Worm (Caenorhabditis elegans) whole organism, young adult: ENCODE data around the gene Y116A8C.25.

Source experiments
- B0035.1 ChIP-seq: sonication (generic microtip); optimal IDR thresholded peaks from 2 replicates; lab custom pipeline; 2016; ENCODE audit warnings: missing genetic modification characterization, mild to moderate bottlenecking, missing compliant biosample characterization, missing genotype, missing genetic modification reagents
- B0336.3 ChIP-seq: fragments of 200-800 bp; sonication (Bioruptor generic); IDR thresholded peaks from 2 replicates; pipeline ENCODE4 v1.3.6; 2022; ENCODE audit warnings: missing genetic modification characterization, missing compliant biosample characterization
- F10E7.11 ChIP-seq: sonication (generic microtip); optimal IDR thresholded peaks from 2 replicates; lab custom pipeline; 2017; ENCODE audit warnings: mild to moderate bottlenecking, missing genetic modification characterization, moderate library complexity, missing compliant biosample characterization
- F33H1.4 ChIP-seq: fragments of 200-800 bp; sonication (Bioruptor generic); IDR thresholded peaks from 2 replicates; pipeline ENCODE4 v1.3.6; 2022; ENCODE audit warnings: missing genetic modification reagents, missing genetic modification characterization, missing compliant biosample characterization
- K12H6.12 ChIP-seq: fragments of 200-800 bp; sonication (Bioruptor generic); optimal IDR thresholded peaks from 2 replicates; lab custom pipeline; 2018; ENCODE audit warnings: mild to moderate bottlenecking, missing genetic modification characterization, missing compliant biosample characterization
- T26A5.8 ChIP-seq: sonication (generic microtip); optimal IDR thresholded peaks from 2 replicates; lab custom pipeline; 2016; ENCODE audit warnings: missing genetic modification characterization, missing compliant biosample characterization
- Y53F4B.3 ChIP-seq: fragments of 200-800 bp; sonication (Bioruptor generic); IDR thresholded peaks from 2 replicates; pipeline ENCODE4 v1.3.6; 2022; ENCODE audit warnings: missing genetic modification reagents, missing genetic modification characterization, missing compliant biosample characterization
- Y56A3A.18 ChIP-seq: fragments of 200-800 bp; sonication (Bioruptor generic); IDR thresholded peaks from 2 replicates; pipeline ENCODE4 v1.3.6; 2022; ENCODE audit warnings: missing genetic modification reagents, missing genetic modification characterization, missing compliant biosample characterization
- Y95B8A.8 ChIP-seq: fragments of 200-800 bp; sonication (Bioruptor generic); IDR thresholded peaks from 2 replicates; pipeline ENCODE4 v1.3.6; 2022; ENCODE audit warnings: missing genetic modification reagents, missing genetic modification characterization, missing compliant biosample characterization
- athp-1 ChIP-seq: sonication (generic microtip); optimal IDR thresholded peaks from 2 replicates; lab custom pipeline; 2017; ENCODE audit warnings: mild to moderate bottlenecking, missing genetic modification characterization, missing compliant biosample characterization
- attf-5 ChIP-seq: fragments of 200-800 bp; sonication (Bioruptor generic); optimal IDR thresholded peaks from 2 replicates; lab custom pipeline; 2018; ENCODE audit warnings: mild to moderate bottlenecking, missing genetic modification characterization, missing compliant biosample characterization
- attf-6 ChIP-seq: fragments of 200-800 bp; sonication (Bioruptor generic); IDR thresholded peaks from 2 replicates; pipeline ENCODE4 v1.3.6; 2022; ENCODE audit warnings: missing genetic modification reagents, missing genetic modification characterization, missing compliant biosample characterization
- ccch-3 ChIP-seq: fragments of 200-800 bp; sonication (Bioruptor generic); optimal IDR thresholded peaks from 2 replicates; lab custom pipeline; 2018; ENCODE audit warnings: mild to moderate bottlenecking, missing genetic modification characterization, missing compliant biosample characterization
- cebp-2 ChIP-seq: fragments of 200-800 bp; sonication (Bioruptor generic); IDR thresholded peaks from 2 replicates; pipeline ENCODE4 v1.3.6; 2022; ENCODE audit warnings: missing genetic modification characterization, missing compliant biosample characterization
- ceh-100 ChIP-seq: fragments of 200-800 bp; sonication (Bioruptor generic); IDR thresholded peaks from 2 replicates; pipeline ENCODE4 v1.3.6; 2022; ENCODE audit warnings: missing genetic modification reagents, missing genetic modification characterization, missing compliant biosample characterization
- ceh-58 ChIP-seq: fragments of 200-800 bp; sonication (Bioruptor generic); IDR thresholded peaks from 2 replicates; pipeline ENCODE4 v1.3.6; 2022; ENCODE audit warnings: missing genetic modification characterization, missing compliant biosample characterization
- die-1 ChIP-seq: sonication (generic microtip); optimal IDR thresholded peaks from 2 replicates; lab custom pipeline; 2016; ENCODE audit warnings: missing genotype, mild to moderate bottlenecking, missing genetic modification characterization, missing compliant biosample characterization
- dox-1 ChIP-seq: fragments of 200-800 bp; sonication (Bioruptor generic); IDR thresholded peaks from 2 replicates; pipeline ENCODE4 v1.3.6; 2022; ENCODE audit warnings: missing genetic modification reagents, missing genetic modification characterization, missing compliant biosample characterization
- dpl-1 ChIP-seq: fragments of 150-350 bp; optimal IDR thresholded peaks from 2 replicates; lab custom pipeline; 2014; ENCODE audit warnings: missing biosample characterization, missing genetic modification reagents, missing genetic modification characterization
- efl-1 ChIP-seq: fragments of 150-350 bp; optimal IDR thresholded peaks from 2 replicates; lab custom pipeline; 2014; ENCODE audit warnings: missing biosample characterization, missing genetic modification reagents, missing genetic modification characterization
- egl-44 ChIP-seq: fragments of 200-800 bp; sonication (Bioruptor generic); IDR thresholded peaks from 2 replicates; pipeline ENCODE4 v1.3.6; 2022; ENCODE audit warnings: missing genetic modification reagents, missing genetic modification characterization, missing compliant biosample characterization
- ets-4 ChIP-seq: fragments of 200-800 bp; sonication (Bioruptor generic); optimal IDR thresholded peaks from 2 replicates; lab custom pipeline; 2018; ENCODE audit warnings: mild to moderate bottlenecking, missing genetic modification characterization, missing compliant biosample characterization
- fkh-3 ChIP-seq: sonication (generic microtip); optimal IDR thresholded peaks from 2 replicates; lab custom pipeline; 2016; ENCODE audit warnings: mild to moderate bottlenecking, missing genetic modification characterization, missing compliant biosample characterization
- him-1 ChIP-seq: sonication (generic microtip); optimal IDR thresholded peaks from 2 replicates; lab custom pipeline; 2016; ENCODE audit warnings: missing genotype, missing genetic modification reagents, missing genetic modification characterization, missing compliant biosample characterization
- hlh-12 ChIP-seq: sonication (generic microtip); optimal IDR thresholded peaks from 2 replicates; lab custom pipeline; 2016; ENCODE audit warnings: missing genetic modification characterization, missing compliant biosample characterization
- hlh-26 ChIP-seq: fragments of 200-800 bp; sonication (Bioruptor generic); conservative IDR thresholded peaks from 2 replicates; pipeline ENCODE4 v1.3.6; 2022; ENCODE audit warnings: missing genetic modification reagents, missing genetic modification characterization, missing compliant biosample characterization
- hmg-1.2 ChIP-seq: fragments of 200-800 bp; sonication (Bioruptor generic); IDR thresholded peaks from 2 replicates; pipeline ENCODE4 v1.3.6; 2022; ENCODE audit warnings: missing genetic modification reagents, missing genetic modification characterization, missing compliant biosample characterization
- lin-40 ChIP-seq: sonication (generic microtip); optimal IDR thresholded peaks from 2 replicates; lab custom pipeline; 2016; ENCODE audit warnings: missing genetic modification characterization, mild to moderate bottlenecking, missing compliant biosample characterization, missing genotype, missing genetic modification reagents
- lir-1 ChIP-seq: fragments of 200-800 bp; sonication (Bioruptor generic); conservative IDR thresholded peaks from 2 replicates; pipeline ENCODE4 v1.3.6; 2022; ENCODE audit warnings: missing genetic modification reagents, missing genetic modification characterization, missing compliant biosample characterization
- lsy-27 ChIP-seq: sonication (generic microtip); optimal IDR thresholded peaks from 2 replicates; lab custom pipeline; 2017; ENCODE audit warnings: missing genetic modification characterization, mild to moderate bottlenecking, missing compliant biosample characterization, antibody characterized with exemption, missing genotype, borderline replicate concordance; ENCODE audit not compliant: insufficient read depth
- madf-10 ChIP-seq: sonication (generic microtip); optimal IDR thresholded peaks from 2 replicates; lab custom pipeline; 2016; ENCODE audit warnings: mild to moderate bottlenecking, missing genetic modification characterization, missing compliant biosample characterization
- madf-6 ChIP-seq: fragments of 200-800 bp; sonication (Bioruptor generic); IDR thresholded peaks from 2 replicates; pipeline ENCODE4 v1.3.6; 2022; ENCODE audit warnings: missing genetic modification reagents, missing genetic modification characterization, missing compliant biosample characterization
- madf-8 ChIP-seq: fragments of 200-800 bp; sonication (Bioruptor generic); conservative IDR thresholded peaks from 2 replicates; pipeline ENCODE4 v1.3.6; 2022; ENCODE audit warnings: missing genetic modification reagents, missing genetic modification characterization, missing compliant biosample characterization
- mcd-1 ChIP-seq: fragments of 200-800 bp; sonication (Bioruptor generic); IDR thresholded peaks from 2 replicates; pipeline ENCODE4 v1.3.6; 2022; ENCODE audit warnings: missing genetic modification reagents, missing genetic modification characterization, missing compliant biosample characterization
- mel-28 ChIP-seq: sonication (generic microtip); optimal IDR thresholded peaks from 2 replicates; lab custom pipeline; 2016; ENCODE audit warnings: borderline replicate concordance, mild to moderate bottlenecking, missing genetic modification characterization, missing compliant biosample characterization
- nfyb-1 ChIP-seq: fragments of 200-800 bp; sonication (Bioruptor generic); IDR thresholded peaks from 2 replicates; pipeline ENCODE4 v1.3.6; 2022; ENCODE audit warnings: missing genetic modification reagents, missing genetic modification characterization, missing compliant biosample characterization
- nhr-179 ChIP-seq: sonication (generic microtip); optimal IDR thresholded peaks from 2 replicates; lab custom pipeline; 2016; ENCODE audit warnings: mild to moderate bottlenecking, missing genetic modification characterization, missing compliant biosample characterization
- nhr-27 ChIP-seq: fragments of 200-800 bp; sonication (Bioruptor generic); optimal IDR thresholded peaks from 2 replicates; lab custom pipeline; 2018; ENCODE audit warnings: mild to moderate bottlenecking, missing genetic modification characterization, moderate library complexity, missing compliant biosample characterization
- nhr-90 ChIP-seq: sonication (generic microtip); optimal IDR thresholded peaks from 2 replicates; lab custom pipeline; 2016; ENCODE audit warnings: missing genotype, mild to moderate bottlenecking, missing genetic modification characterization, missing compliant biosample characterization
- repo-1 ChIP-seq: sonication (generic microtip); optimal IDR thresholded peaks from 2 replicates; lab custom pipeline; 2017; ENCODE audit warnings: mild to moderate bottlenecking, missing genetic modification characterization, missing compliant biosample characterization
- rpc-1 ChIP-seq, 2 experiments: fragments of 150-350 bp in 1 of 2; sonication (generic microtip) in 1 of 2; optimal IDR thresholded peaks; 2 replicates each; lab custom pipeline; 2014 to 2018; ENCODE audit warnings: missing biosample characterization in 1 of 2, missing genetic modification characterization in 1 of 2, missing genetic modification reagents in 1 of 2, missing genotype in 1 of 2
- sdz-38 ChIP-seq: sonication (generic microtip); optimal IDR thresholded peaks from 2 replicates; lab custom pipeline; 2016; ENCODE audit warnings: missing genotype, missing genetic modification characterization, missing compliant biosample characterization
- snpc-1.3 ChIP-seq: sonication (generic microtip); optimal IDR thresholded peaks from 2 replicates; lab custom pipeline; 2017; ENCODE audit warnings: missing genetic modification characterization, mild to moderate bottlenecking, missing compliant biosample characterization, antibody characterized with exemption, moderate library complexity, missing genotype, missing genetic modification reagents; ENCODE audit not compliant: insufficient read depth
- sptf-2 ChIP-seq: fragments of 200-800 bp; sonication (Bioruptor generic); optimal IDR thresholded peaks from 2 replicates; lab custom pipeline; 2018; ENCODE audit warnings: mild to moderate bottlenecking, missing genetic modification characterization, missing compliant biosample characterization
- unc-62 ChIP-seq: fragments of 150-350 bp; optimal IDR thresholded peaks from 2 replicates; lab custom pipeline; 2014; ENCODE audit warnings: missing biosample characterization, missing genetic modification reagents, missing genetic modification characterization
- ztf-22 ChIP-seq: fragments of 200-800 bp; sonication (Bioruptor generic); optimal IDR thresholded peaks from 2 replicates; lab custom pipeline; 2018; ENCODE audit warnings: mild to moderate bottlenecking, missing genetic modification characterization, moderate library complexity, missing compliant biosample characterization
- ztf-25 ChIP-seq: fragments of 200-800 bp; sonication (Bioruptor generic); IDR thresholded peaks from 2 replicates; pipeline ENCODE4 v1.3.6; 2022; ENCODE audit warnings: missing genetic modification reagents, missing genetic modification characterization, missing compliant biosample characterization
- ztf-3 ChIP-seq: fragments of 200-800 bp; sonication (Bioruptor generic); optimal IDR thresholded peaks from 2 replicates; lab custom pipeline; 2018; ENCODE audit warnings: mild to moderate bottlenecking, missing genetic modification characterization, missing compliant biosample characterization

Gene Y116A8C.25

ce11 chrIV:17087384-17088099, 9.0 kb upstream of the Y116A8C.25 start, which contains the start of the genes snx-13 and snr-1 (continued):
- TF ChIP-seq mcd-1 (peak; percentile 96), hlh-26 (no peak), unc-62 (GFP tag; lab: Kevin White, UChicago) (no peak), K12H6.12 (tag; lab: Kevin White, UChicago) (peak; percentile 86), egl-44 (GFP tag; lab: Robert Waterston, UW) (no peak), die-1 (tag; lab: Kevin White, UChicago) (no peak), Y56A3A.18 (GFP tag; lab: Robert Waterston, UW) (no peak), B0035.1 (no peak), dox-1 (peak; percentile 91), attf-5 (GFP tag; lab: Kevin White, UChicago) (peak; percentile 96), nfyb-1 (GFP tag; lab: Robert Waterston, UW) (peak; percentile 57; the same call in 1 of the 2 replicates), lsy-27 (tag; lab: Kevin White, UChicago) (no peak), ets-4 (GFP tag; lab: Kevin White, UChicago) (no peak), cebp-2 (GFP tag; lab: Robert Waterston, UW) (no peak), ccch-3 (GFP tag; lab: Kevin White, UChicago) (peak; percentile 72), ztf-3 (GFP tag; lab: Kevin White, UChicago) (no peak), fkh-3 (tag; lab: Kevin White, UChicago) (no peak), nhr-90 (tag; lab: Kevin White, UChicago) (no peak), Y95B8A.8 (GFP tag; lab: Robert Waterston, UW) (peak; percentile 63; the same call in 1 of the 2 replicates), lin-40 (tag; lab: Kevin White, UChicago) (peak; percentile 71), ztf-22 (GFP tag; lab: Kevin White, UChicago) (no peak), repo-1 (tag; lab: Kevin White, UChicago) (no peak), nhr-179 (tag; lab: Kevin White, UChicago) (no peak), T26A5.8 (tag; lab: Kevin White, UChicago) (no peak), dpl-1 (GFP tag; lab: Kevin White, UChicago) (no peak), athp-1 (tag; lab: Kevin White, UChicago) (peak; percentile 82), ztf-25 (GFP tag; lab: Robert Waterston, UW) (no peak), Y53F4B.3 (GFP tag; lab: Robert Waterston, UW) (no peak), lir-1 (GFP tag; lab: Robert Waterston, UW) (peak; percentile 80), madf-8 (GFP tag; lab: Robert Waterston, UW) (no peak), hlh-12 (tag; lab: Kevin White, UChicago) (no peak), efl-1 (GFP tag; lab: Kevin White, UChicago) (peak; percentile 16), rpc-1 (optimal IDR thresholded peaks at IDR 0.05; lab: Kevin White, UChicago) (no peak), rpc-1 (tag; optimal IDR thresholded peaks at IDR 0.05; lab: Kevin White, UChicago) (no peak), attf-6 (GFP tag; lab: Robert Waterston, UW) (peak; percentile 88), madf-6 (GFP tag; lab: Robert Waterston, UW) (peak; percentile 54), ceh-100 (peak; percentile 99), madf-10 (tag; lab: Kevin White, UChicago) (peak; percentile 76), nhr-27 (tag; lab: Kevin White, UChicago) (no peak), hmg-1.2 (GFP tag; lab: Robert Waterston, UW) (peak; percentile 52; the same call in 1 of the 2 replicates), ceh-58 (GFP tag; lab: Robert Waterston, UW) (no peak), B0336.3 (GFP tag; lab: Robert Waterston, UW) (0 out of 2 replicates have a peak, but pooled peaks have one; percentile 25), him-1 (no peak), F33H1.4 (GFP tag; lab: Robert Waterston, UW) (0 out of 2 replicates have a peak, but pooled peaks have one; percentile 18), sptf-2 (no peak), mel-28 (tag; lab: Kevin White, UChicago) (no peak), sdz-38 (tag; lab: Kevin White, UChicago) (no peak), F10E7.11 (tag; lab: Kevin White, UChicago) (no peak), snpc-1.3 (peak; percentile 22)
